Fruit fly (Drosophila melanogaster) whole organism, embryonic: ENCODE data around the gene CG14230.

Experiments used
- Atf-2 ChIP-seq: fragments of 200-800 bp; sonication (Bioruptor generic); optimal IDR thresholded peaks from 2 replicates; lab custom pipeline; 2016; ENCODE audit warnings: missing biosample characterization, missing genetic modification characterization
- CG10267 ChIP-seq: fragments of 200-800 bp; sonication (Bioruptor generic); optimal IDR thresholded peaks from 2 replicates; lab custom pipeline; 2018; ENCODE audit warnings: missing biosample characterization, mild to moderate bottlenecking, missing genetic modification characterization, moderate library complexity
- CG10321 ChIP-seq: fragments of 200-800 bp; sonication (Bioruptor generic); IDR thresholded peaks from 2 replicates; pipeline ENCODE4 v1.3.6; 2022; ENCODE audit warnings: missing biosample characterization, missing genetic modification characterization
- CG12391 ChIP-seq: fragments of 200-800 bp; sonication (Bioruptor generic); optimal IDR thresholded peaks from 3 replicates; lab custom pipeline; 2018; ENCODE audit warnings: missing biosample characterization, mild to moderate bottlenecking, missing genetic modification characterization, moderate library complexity
- CG12744 ChIP-seq: fragments of 200-800 bp; sonication (Bioruptor generic); optimal IDR thresholded peaks from 2 replicates; lab custom pipeline; 2016; ENCODE audit warnings: missing biosample characterization, missing genetic modification characterization
- CG13296 ChIP-seq: fragments of 200-800 bp; sonication (Bioruptor generic); optimal IDR thresholded peaks from 3 replicates; lab custom pipeline; 2018; ENCODE audit warnings: missing biosample characterization, mild to moderate bottlenecking, missing genetic modification characterization
- CG13894 ChIP-seq: fragments of 200-800 bp; sonication (Bioruptor generic); optimal IDR thresholded peaks from 3 replicates; lab custom pipeline; 2018; ENCODE audit warnings: missing biosample characterization, mild to moderate bottlenecking, missing genetic modification characterization, moderate library complexity
- CG1603 ChIP-seq: fragments of 200-800 bp; sonication (Bioruptor generic); optimal IDR thresholded peaks from 2 replicates; lab custom pipeline; 2019; ENCODE audit warnings: missing biosample characterization, mild to moderate bottlenecking, missing genetic modification characterization, moderate library complexity
- CG16815 ChIP-seq: fragments of 200-800 bp; sonication (Bioruptor generic); optimal IDR thresholded peaks from 3 replicates; lab custom pipeline; 2017; ENCODE audit warnings: missing biosample characterization, mild to moderate bottlenecking, missing genetic modification characterization
- CG17328 ChIP-seq: fragments of 200-800 bp; sonication (Bioruptor generic); IDR thresholded peaks from 2 replicates; pipeline ENCODE4 v1.3.6; 2022; ENCODE audit warnings: missing biosample characterization, missing genetic modification characterization
- CG17612 ChIP-seq: fragments of 200-800 bp; sonication (Bioruptor generic); IDR thresholded peaks from 2 replicates; pipeline ENCODE4 v1.3.6; 2022; ENCODE audit warnings: missing biosample characterization, missing genetic modification characterization
- CG18764 ChIP-seq: fragments of 200-800 bp; sonication (Bioruptor generic); optimal IDR thresholded peaks from 3 replicates; lab custom pipeline; 2016; ENCODE audit warnings: missing biosample characterization, missing genetic modification characterization
- CG3065 ChIP-seq: fragments of 200-800 bp; sonication (Bioruptor generic); optimal IDR thresholded peaks from 2 replicates; lab custom pipeline; 2016; ENCODE audit warnings: missing biosample characterization, missing genetic modification characterization
- CG33557 ChIP-seq: fragments of 200-800 bp; sonication (Bioruptor generic); optimal IDR thresholded peaks from 2 replicates; lab custom pipeline; 2019; ENCODE audit warnings: missing biosample characterization, mild to moderate bottlenecking, missing genetic modification characterization, moderate library complexity
- CG3995 ChIP-seq: fragments of 200-800 bp; sonication (Bioruptor generic); optimal IDR thresholded peaks from 3 replicates; lab custom pipeline; 2016; ENCODE audit warnings: missing biosample characterization, missing genetic modification characterization
- CG7271 ChIP-seq: fragments of 200-800 bp; sonication (Bioruptor generic); optimal IDR thresholded peaks from 2 replicates; lab custom pipeline; 2018; ENCODE audit warnings: missing biosample characterization, mild to moderate bottlenecking, missing genetic modification characterization, moderate library complexity
- CG7839 ChIP-seq: fragments of 200-800 bp; sonication (Bioruptor generic); optimal IDR thresholded peaks from 3 replicates; lab custom pipeline; 2018; ENCODE audit warnings: missing biosample characterization, mild to moderate bottlenecking, missing genetic modification characterization, moderate library complexity
- CG8281 ChIP-seq: fragments of 200-800 bp; sonication (Bioruptor generic); optimal IDR thresholded peaks from 2 replicates; lab custom pipeline; 2018; ENCODE audit warnings: missing biosample characterization, mild to moderate bottlenecking, missing genetic modification characterization, moderate library complexity
- CG8944 ChIP-seq: fragments of 200-800 bp; sonication (Bioruptor generic); optimal IDR thresholded peaks from 3 replicates; lab custom pipeline; 2016; ENCODE audit warnings: missing biosample characterization, missing genetic modification characterization
- E2f2 ChIP-seq: fragments of 200-800 bp; sonication (Bioruptor generic); IDR thresholded peaks from 2 replicates; pipeline ENCODE4 v1.3.6; 2022; ENCODE audit warnings: missing biosample characterization, missing genetic modification characterization
- ERR ChIP-seq: fragments of 200-800 bp; sonication (Bioruptor generic); optimal IDR thresholded peaks from 2 replicates; lab custom pipeline; 2016; ENCODE audit warnings: missing biosample characterization, missing genetic modification characterization
- Eip74EF ChIP-seq, 2 experiments: fragments of 200-800 bp in 1 of 2; fragments of >200 bp in 1 of 2; sonication (Bioruptor generic) in 1 of 2; optimal IDR thresholded peaks; 2 replicates each; lab custom pipeline; 2017 to 2019; ENCODE audit warnings: missing biosample characterization in 2 of 2, missing genetic modification characterization in 2 of 2, mild to moderate bottlenecking in 1 of 2, moderate library complexity in 1 of 2
- HLHmδ ChIP-seq: fragments of 200-800 bp; sonication (Bioruptor generic); optimal IDR thresholded peaks from 2 replicates; lab custom pipeline; 2018; ENCODE audit warnings: missing biosample characterization, mild to moderate bottlenecking, missing genetic modification characterization, moderate library complexity
- MTF-1 ChIP-seq: fragments of 200-800 bp; sonication (Bioruptor generic); optimal IDR thresholded peaks from 2 replicates; lab custom pipeline; 2018; ENCODE audit warnings: missing biosample characterization, mild to moderate bottlenecking, missing genetic modification characterization, borderline replicate concordance
- Mes4 ChIP-seq: fragments of 200-800 bp; sonication (Bioruptor generic); optimal IDR thresholded peaks from 2 replicates; lab custom pipeline; 2016; ENCODE audit warnings: missing biosample characterization, missing genetic modification characterization
- Ptx1 ChIP-seq: fragments of 200-800 bp; sonication (Bioruptor generic); IDR thresholded peaks from 2 replicates; pipeline ENCODE4 v1.3.6; 2022; ENCODE audit warnings: missing biosample characterization, missing genetic modification characterization
- Rx ChIP-seq: fragments of 200-800 bp; sonication (Bioruptor generic); IDR thresholded peaks from 2 replicates; pipeline ENCODE4 v1.3.6; 2022; ENCODE audit warnings: missing biosample characterization, missing genetic modification characterization
- Xbp1 ChIP-seq: fragments of 200-800 bp; sonication (Bioruptor generic); optimal IDR thresholded peaks from 3 replicates; lab custom pipeline; 2016; ENCODE audit warnings: missing biosample characterization, mild to moderate bottlenecking, missing genetic modification characterization
- ara ChIP-seq: fragments of 200-800 bp; sonication (Bioruptor generic); IDR thresholded peaks from 2 replicates; pipeline ENCODE4 v1.3.6; 2022; ENCODE audit warnings: missing biosample characterization, missing genetic modification characterization
- ase ChIP-seq: fragments of 200-800 bp; sonication (Bioruptor generic); IDR thresholded peaks from 3 replicates; pipeline ENCODE4 v1.3.6; 2022; ENCODE audit warnings: missing biosample characterization, missing genetic modification characterization
- ci ChIP-seq: fragments of 200-800 bp; sonication (Bioruptor generic); IDR thresholded peaks from 3 replicates; pipeline ENCODE4 v1.3.6; 2022; ENCODE audit warnings: missing biosample characterization, missing genetic modification characterization
- crc ChIP-seq: fragments of 200-800 bp; sonication (Bioruptor generic); optimal IDR thresholded peaks from 2 replicates; lab custom pipeline; 2016; ENCODE audit warnings: missing biosample characterization, missing genetic modification characterization
- crp ChIP-seq, 2 experiments: fragments of 200-800 bp; sonication (Bioruptor generic); optimal IDR thresholded peaks; 2 replicates in 1 of 2; 3 replicates in 1 of 2; lab custom pipeline; 2017; ENCODE audit warnings: missing biosample characterization in 2 of 2, missing genetic modification characterization in 2 of 2, mild to moderate bottlenecking in 1 of 2, moderate library complexity in 1 of 2
- da ChIP-seq: fragments of 200-800 bp; sonication (Bioruptor generic); optimal IDR thresholded peaks from 2 replicates; lab custom pipeline; 2016; ENCODE audit warnings: missing biosample characterization, missing genetic modification characterization
- dimm ChIP-seq: fragments of 200-800 bp; sonication (Bioruptor generic); IDR thresholded peaks from 2 replicates; pipeline ENCODE4 v1.3.6; 2022; ENCODE audit warnings: missing biosample characterization, missing genetic modification characterization
- dmrt99B ChIP-seq: fragments of 200-800 bp; sonication (Bioruptor generic); optimal IDR thresholded peaks from 2 replicates; lab custom pipeline; 2018; ENCODE audit warnings: missing biosample characterization, mild to moderate bottlenecking, missing genetic modification characterization, moderate library complexity
- fu2 ChIP-seq: fragments of 200-800 bp; sonication (Bioruptor generic); optimal IDR thresholded peaks from 2 replicates; lab custom pipeline; 2016; ENCODE audit warnings: missing biosample characterization, missing genetic modification characterization
- gcm2 ChIP-seq: fragments of 200-800 bp; sonication (Bioruptor generic); optimal IDR thresholded peaks from 2 replicates; lab custom pipeline; 2016; ENCODE audit warnings: missing biosample characterization, missing genetic modification characterization
- gem ChIP-seq: fragments of 200-800 bp; sonication (Bioruptor generic); optimal IDR thresholded peaks from 2 replicates; lab custom pipeline; 2019; ENCODE audit warnings: missing biosample characterization, mild to moderate bottlenecking, missing genetic modification characterization, moderate library complexity
- gsb-n ChIP-seq: fragments of 200-800 bp; sonication (Bioruptor generic); optimal IDR thresholded peaks from 3 replicates; lab custom pipeline; 2018; ENCODE audit warnings: missing biosample characterization, mild to moderate bottlenecking, missing genetic modification characterization
- hb ChIP-seq: fragments of 200-800 bp; sonication (Bioruptor generic); IDR thresholded peaks from 3 replicates; pipeline ENCODE4 v1.3.6; 2022; ENCODE audit warnings: missing biosample characterization, missing genetic modification characterization; ENCODE audit not compliant: partially characterized antibody
- hbn ChIP-seq: fragments of 200-800 bp; sonication (Bioruptor generic); IDR thresholded peaks from 2 replicates; pipeline ENCODE4 v1.3.6; 2022; ENCODE audit warnings: missing biosample characterization, missing genetic modification characterization; ENCODE audit not compliant: partially characterized antibody
- knrl ChIP-seq: fragments of 200-800 bp; sonication (Bioruptor generic); IDR thresholded peaks from 3 replicates; pipeline ENCODE4 v1.3.6; 2022; ENCODE audit warnings: missing biosample characterization, missing genetic modification characterization; ENCODE audit not compliant: partially characterized antibody
- lmd ChIP-seq: fragments of 200-800 bp; sonication (Bioruptor generic); IDR thresholded peaks from 2 replicates; pipeline ENCODE4 v1.3.6; 2022; ENCODE audit warnings: missing biosample characterization, missing genetic modification characterization
- pho ChIP-seq: fragments of 200-800 bp; sonication (Bioruptor generic); optimal IDR thresholded peaks from 2 replicates; lab custom pipeline; 2016; ENCODE audit warnings: missing biosample characterization, missing genetic modification characterization
- run ChIP-seq: fragments of 200-800 bp; sonication (Bioruptor generic); optimal IDR thresholded peaks from 3 replicates; lab custom pipeline; 2018; ENCODE audit warnings: missing biosample characterization, mild to moderate bottlenecking, missing genetic modification characterization
- salm ChIP-seq: fragments of 200-800 bp; sonication (Bioruptor generic); optimal IDR thresholded peaks from 2 replicates; lab custom pipeline; 2018; ENCODE audit warnings: missing biosample characterization, mild to moderate bottlenecking, missing genetic modification characterization
- shn ChIP-seq: fragments of 200-800 bp; sonication (Bioruptor generic); optimal IDR thresholded peaks from 3 replicates; lab custom pipeline; 2016; ENCODE audit warnings: missing biosample characterization, missing genetic modification characterization
- vvl ChIP-seq: fragments of 200-800 bp; sonication (Bioruptor generic); IDR thresholded peaks from 2 replicates; pipeline ENCODE4 v1.3.6; 2022; ENCODE audit warnings: missing biosample characterization, missing genetic modification characterization

Gene CG14230

dm6 chrX:19683040-19683875 lies 20.7 kb upstream of the CG14230 start, which contains the start of the genes dome and Ubqn (continued):
- TF ChIP-seq CG13296, result peak; percentile 23
- TF ChIP-seq fu2 (GFP tag; lab: Kevin White, UChicago), result no peak
- no peak for TF ChIP-seq CG8944
- peak; percentile 42 for TF ChIP-seq CG3995
- no peak for TF ChIP-seq ara
- no peak for TF ChIP-seq crc (GFP tag; lab: Kevin White, UChicago)
- TF ChIP-seq CG18764, result no peak
- TF ChIP-seq CG12744 (GFP tag; lab: Kevin White, UChicago), result no peak
- peak; percentile 93 for TF ChIP-seq hb
- TF ChIP-seq HLHmδ (GFP tag; lab: Kevin White, UChicago), result no peak
- no peak for TF ChIP-seq dmrt99B (tag; lab: Kevin White, UChicago)
- no peak for TF ChIP-seq Rx
- no peak for TF ChIP-seq Mes4 (GFP tag; lab: Kevin White, UChicago)
- TF ChIP-seq salm (tag; lab: Kevin White, UChicago), result no peak
- no peak for TF ChIP-seq CG16815 (GFP tag; lab: Kevin White, UChicago)
- no peak for TF ChIP-seq ERR (GFP tag; lab: Kevin White, UChicago)
- no peak; the same call in 1 of the 2 replicates for TF ChIP-seq vvl (GFP tag; lab: Robert Waterston, UW)
- TF ChIP-seq CG10321 (GFP tag; lab: Robert Waterston, UW), result no peak
- peak; percentile 39 for TF ChIP-seq E2f2 (GFP tag; lab: Robert Waterston, UW)
- no peak for TF ChIP-seq gcm2
- TF ChIP-seq run (tag; lab: Kevin White, UChicago), result no peak
- peak; percentile 79 for TF ChIP-seq CG1603 (tag; lab: Kevin White, UChicago)
- no peak for TF ChIP-seq CG3065
- no peak for TF ChIP-seq Ptx1 (GFP tag; lab: Robert Waterston, UW)
- no peak for TF ChIP-seq CG8281 (tag; lab: Kevin White, UChicago)
- peak; percentile 93 for TF ChIP-seq knrl
- TF ChIP-seq MTF-1 (GFP tag; lab: Kevin White, UChicago), result no peak
- peak; percentile 13 for TF ChIP-seq pho (GFP tag; lab: Kevin White, UChicago)
- no peak for TF ChIP-seq dimm
- no peak for TF ChIP-seq CG7271
- TF ChIP-seq crp (GFP tag; optimal IDR thresholded peaks at IDR 0.05; lab: Kevin White, UChicago), result no peak
- TF ChIP-seq shn, result no peak
- peak; percentile 58 for TF ChIP-seq CG10267 (tag; lab: Kevin White, UChicago)
- no peak for TF ChIP-seq CG33557 (GFP tag; lab: Kevin White, UChicago)
- TF ChIP-seq Atf-2 (GFP tag; lab: Kevin White, UChicago), result no peak
- no peak for TF ChIP-seq Xbp1
- no peak for TF ChIP-seq CG17612 (GFP tag; lab: Robert Waterston, UW)
- TF ChIP-seq ase (GFP tag; lab: Robert Waterston, UW), result no peak
- no peak for TF ChIP-seq CG17328 (GFP tag; lab: Robert Waterston, UW)
- TF ChIP-seq CG13894, result peak; percentile 33
- no peak for TF ChIP-seq CG7839
- TF ChIP-seq gem, result no peak
- peak; percentile 6 for TF ChIP-seq CG12391 (tag; lab: Kevin White, UChicago)
- no peak for TF ChIP-seq ci (GFP tag; lab: Robert Waterston, UW)
- TF ChIP-seq lmd (GFP tag; lab: Robert Waterston, UW), result no peak
- TF ChIP-seq hbn, result peak; percentile 87
- no peak for TF ChIP-seq Eip74EF (GFP tag; optimal IDR thresholded peaks at IDR 0.05; lab: Kevin White, UChicago)
- TF ChIP-seq gsb-n (tag; lab: Kevin White, UChicago), result no peak
- TF ChIP-seq da (GFP tag; lab: Kevin White, UChicago), result no peak
